Fruit fly (Drosophila melanogaster): ENCODE results near the gene CG7518.
A peak's percentile ranks its signal among the peaks of the same experiment; 100 is the strongest.

Gene CG7518

DNA sequence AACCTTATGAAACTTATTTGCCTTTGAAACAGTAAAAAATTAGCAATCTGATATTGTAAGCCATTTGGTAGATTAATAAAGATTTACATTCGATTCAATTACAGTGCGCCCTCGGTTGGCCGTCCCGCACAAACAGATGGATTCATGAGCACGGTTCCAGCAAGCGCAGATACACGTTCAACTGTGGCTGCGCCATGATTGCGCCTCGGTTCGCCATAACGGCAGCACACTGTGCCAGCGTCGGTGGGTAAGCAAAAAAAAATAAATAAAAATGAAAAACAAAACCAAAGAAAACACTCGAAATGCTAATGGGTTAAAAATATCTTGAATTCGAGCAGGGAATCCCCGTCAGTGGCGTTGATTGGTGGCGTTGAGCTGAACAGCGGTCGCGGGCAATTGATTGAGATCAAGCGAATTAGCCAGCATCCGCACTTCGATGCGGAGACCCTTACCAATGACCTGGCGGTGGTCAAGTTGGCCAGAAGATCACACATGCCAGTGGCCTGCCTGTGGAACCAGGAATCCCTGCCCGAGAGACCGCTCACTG lies 41.2 kb downstream of the CG7518 start:
- no peak for TF ChIP-seq rn (GFP tag; IDR thresholded peaks at IDR 0.05)
- no peak for TF ChIP-seq CG12605 (GFP tag; IDR thresholded peaks at IDR 0.05)
- TF ChIP-seq Ets98B (GFP tag; IDR thresholded peaks at IDR 0.05) = 0 out of 2 replicates have a peak, but pooled peaks have one; percentile 16
- no peak for TF ChIP-seq CG8301 (tag; optimal IDR thresholded peaks at IDR 0.05)
- TF ChIP-seq CG17806 (tag; optimal IDR thresholded peaks at IDR 0.05) = no peak
- no peak for TF ChIP-seq CG10348 (GFP tag; IDR thresholded peaks at IDR 0.05)
- TF ChIP-seq CG14655 (GFP tag; optimal IDR thresholded peaks at IDR 0.05) = no peak
- no peak for TF ChIP-seq Pif1A (GFP tag; optimal IDR thresholded peaks at IDR 0.05)
- TF ChIP-seq CG15710 (tag; optimal IDR thresholded peaks at IDR 0.05) = peak; percentile 22
- TF ChIP-seq CG13204 (GFP tag; optimal IDR thresholded peaks at IDR 0.05) = no peak
- TF ChIP-seq D1 (tag; optimal IDR thresholded peaks at IDR 0.05) = no peak
- TF ChIP-seq Snoo (tag; optimal IDR thresholded peaks at IDR 0.05) = no peak
- no peak for TF ChIP-seq CG8159 (tag; optimal IDR thresholded peaks at IDR 0.05)
- 0 out of 3 replicates have a peak, but pooled peaks have one; percentile 38 for TF ChIP-seq fd96Ca (GFP tag; IDR thresholded peaks at IDR 0.05)
- TF ChIP-seq Pif1B (GFP tag; optimal IDR thresholded peaks at IDR 0.05) = no peak
- no peak for TF ChIP-seq CG32121 (GFP tag; IDR thresholded peaks at IDR 0.05)
- TF ChIP-seq CG4496 (GFP tag; IDR thresholded peaks at IDR 0.05) = peak; percentile 49; the same call in 2 of the 3 replicates
- no peak for TF ChIP-seq CG34367 (tag; optimal IDR thresholded peaks at IDR 0.05)
- TF ChIP-seq EcR (GFP tag; optimal IDR thresholded peaks at IDR 0.05) = no peak
- no peak for TF ChIP-seq CG9948 (tag; optimal IDR thresholded peaks at IDR 0.05)
- no peak for TF ChIP-seq gl (tag; optimal IDR thresholded peaks at IDR 0.05)

DNA sequence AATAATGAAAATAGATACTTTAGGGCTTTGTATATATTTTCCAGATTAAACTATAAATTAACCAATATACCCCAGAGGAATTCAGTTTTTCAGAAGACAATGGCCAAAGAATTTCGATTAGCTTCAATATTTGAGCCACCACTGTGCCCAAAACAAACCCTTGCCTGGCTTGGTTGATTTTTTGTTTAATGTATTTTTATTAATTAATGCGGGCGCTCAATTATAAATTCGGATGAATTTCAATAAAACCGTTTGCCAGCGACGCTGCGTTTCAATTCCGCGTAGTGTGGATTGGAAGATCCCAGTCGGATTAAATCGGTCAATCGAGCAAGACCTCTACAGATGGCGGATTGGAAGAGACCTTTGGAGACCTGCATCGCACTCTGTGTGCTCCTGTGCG lies 43.9 kb downstream of the CG7518 start, which contains the start of gene CG11670:
CG11670 (plus strand) TSS at position 301 of the 400 bp plus-strand sequence.
- TF ChIP-seq EcR (GFP tag; optimal IDR thresholded peaks at IDR 0.05) (no peak), CG8159 (tag; optimal IDR thresholded peaks at IDR 0.05) (no peak), Ets98B (GFP tag; IDR thresholded peaks at IDR 0.05) (no peak), CG13204 (GFP tag; optimal IDR thresholded peaks at IDR 0.05) (no peak), Pif1A (GFP tag; optimal IDR thresholded peaks at IDR 0.05) (no peak), Snoo (tag; optimal IDR thresholded peaks at IDR 0.05) (no peak), CG10348 (GFP tag; IDR thresholded peaks at IDR 0.05) (no peak), Pif1B (GFP tag; optimal IDR thresholded peaks at IDR 0.05) (no peak), CG12605 (GFP tag; IDR thresholded peaks at IDR 0.05) (no peak), CG15710 (tag; optimal IDR thresholded peaks at IDR 0.05) (no peak), D1 (tag; optimal IDR thresholded peaks at IDR 0.05) (no peak), CG8301 (tag; optimal IDR thresholded peaks at IDR 0.05) (no peak), CG34367 (tag; optimal IDR thresholded peaks at IDR 0.05) (no peak)

DNA sequence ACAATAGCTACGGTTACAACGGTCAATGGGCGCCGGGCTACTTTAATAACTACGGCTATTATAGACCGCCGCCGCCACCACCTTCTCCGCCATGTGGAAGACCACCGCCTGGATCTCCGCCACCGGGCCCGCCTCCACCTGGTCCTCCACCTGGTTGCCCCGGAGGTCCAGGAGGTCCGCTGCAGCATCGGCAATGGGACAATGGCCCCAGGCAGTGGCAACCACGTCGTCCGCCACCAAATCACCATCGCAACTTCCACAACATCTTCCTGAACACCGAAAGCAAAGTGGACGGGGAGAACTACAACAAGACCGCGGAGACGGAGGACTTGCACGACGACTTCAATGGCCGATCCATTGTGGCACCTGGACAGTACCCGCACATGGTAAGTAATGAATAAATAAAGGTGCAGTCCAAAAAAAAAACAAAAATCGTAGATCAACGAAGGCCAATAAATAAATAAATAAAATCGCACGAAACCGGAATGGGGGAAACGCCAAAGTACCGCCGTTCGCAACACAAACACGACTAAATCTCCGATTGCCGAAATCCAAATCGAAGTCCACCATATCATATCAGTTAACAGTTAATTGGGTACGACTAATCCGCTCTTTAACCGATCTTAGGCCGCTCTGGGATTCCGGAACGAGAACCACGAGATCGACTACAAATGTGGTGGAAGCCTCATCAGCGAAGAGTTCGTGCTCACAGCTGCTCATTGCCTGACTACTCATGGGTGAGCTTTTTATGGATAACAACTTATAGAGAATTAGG lies 44.6 kb downstream of the CG7518 start, which contains the start of gene snk:
snk (minus strand) TSS at position 513 of the 775 bp plus-strand sequence.
- TF ChIP-seq CG13204 (GFP tag; optimal IDR thresholded peaks at IDR 0.05) (no peak), gl (tag; optimal IDR thresholded peaks at IDR 0.05) (no peak), Pif1B (GFP tag; optimal IDR thresholded peaks at IDR 0.05) (no peak), fd96Ca (GFP tag; IDR thresholded peaks at IDR 0.05) (0 out of 3 replicates have a peak, but pooled peaks have one; percentile 6), Snoo (tag; optimal IDR thresholded peaks at IDR 0.05) (no peak), Ets98B (GFP tag; IDR thresholded peaks at IDR 0.05) (no peak), CG9948 (tag; optimal IDR thresholded peaks at IDR 0.05) (no peak)

dm6 chr3R:13043857-13044256 lies 46.0 kb downstream of the CG7518 start, which contains the start of gene CG45122:
CG45122 (plus strand) TSS chr3R:13044157.
- TF ChIP-seq fd96Ca (GFP tag; IDR thresholded peaks at IDR 0.05) = no peak
- no peak for TF ChIP-seq Pif1B (GFP tag; optimal IDR thresholded peaks at IDR 0.05)
- TF ChIP-seq CG14655 (GFP tag; optimal IDR thresholded peaks at IDR 0.05) = no peak
- no peak for TF ChIP-seq CG10348 (GFP tag; IDR thresholded peaks at IDR 0.05)
- TF ChIP-seq CG13204 (GFP tag; optimal IDR thresholded peaks at IDR 0.05) = no peak
- no peak for TF ChIP-seq Pif1A (GFP tag; optimal IDR thresholded peaks at IDR 0.05)
- TF ChIP-seq CG32121 (GFP tag; IDR thresholded peaks at IDR 0.05) = no peak
- no peak for TF ChIP-seq Snoo (tag; optimal IDR thresholded peaks at IDR 0.05)
- no peak for TF ChIP-seq CG4496 (GFP tag; IDR thresholded peaks at IDR 0.05)
- TF ChIP-seq Ets98B (GFP tag; IDR thresholded peaks at IDR 0.05) = no peak
- TF ChIP-seq CG15710 (tag; optimal IDR thresholded peaks at IDR 0.05) = no peak
- no peak for TF ChIP-seq CG34367 (tag; optimal IDR thresholded peaks at IDR 0.05)

DNA sequence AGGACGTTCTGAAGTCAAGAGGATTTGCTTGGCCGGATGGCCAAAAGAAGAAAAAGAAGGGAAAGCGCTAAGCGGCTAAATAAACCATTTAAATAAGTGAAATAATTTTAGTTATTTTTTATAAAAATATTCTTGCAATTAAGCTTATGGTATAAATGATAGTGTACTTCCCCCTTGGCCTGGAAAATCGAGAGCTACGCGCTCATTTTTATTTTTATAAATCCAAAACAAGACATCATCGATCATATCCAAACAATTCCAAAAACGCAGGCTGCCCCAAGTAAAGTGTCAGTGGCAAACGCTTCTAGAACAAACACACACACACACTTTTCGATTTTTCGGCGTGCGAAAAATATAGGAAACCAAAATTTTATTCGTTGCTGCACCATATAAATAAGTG lies 46.6 kb downstream of the CG7518 start, which contains the start of gene Hsc70-2:
Hsc70-2 (plus strand) TSS at position 301 of the 400 bp plus-strand sequence.
- TF ChIP-seq CG9948 (tag; optimal IDR thresholded peaks at IDR 0.05) (no peak), Ets98B (GFP tag; IDR thresholded peaks at IDR 0.05) (no peak), gl (tag; optimal IDR thresholded peaks at IDR 0.05) (no peak), CG32121 (GFP tag; IDR thresholded peaks at IDR 0.05) (no peak), CG13204 (GFP tag; optimal IDR thresholded peaks at IDR 0.05) (no peak), CG8159 (tag; optimal IDR thresholded peaks at IDR 0.05) (no peak), CG12605 (GFP tag; IDR thresholded peaks at IDR 0.05) (no peak), CG14655 (GFP tag; optimal IDR thresholded peaks at IDR 0.05) (no peak), fd96Ca (GFP tag; IDR thresholded peaks at IDR 0.05) (no peak), CG17806 (tag; optimal IDR thresholded peaks at IDR 0.05) (no peak), CG34367 (tag; optimal IDR thresholded peaks at IDR 0.05) (no peak), Pif1A (GFP tag; optimal IDR thresholded peaks at IDR 0.05) (no peak), Pif1B (GFP tag; optimal IDR thresholded peaks at IDR 0.05) (no peak)
